Worm (Caenorhabditis elegans) whole organism, L4/young adult: ENCODE data around the gene daf-11.

ENCODE experiments used
- W03F9.2 ChIP-seq: fragments of 150-350 bp; optimal IDR thresholded peaks from 2 replicates; lab custom pipeline; 2014; ENCODE audit warnings: missing biosample characterization, missing genetic modification characterization
- dao-5 ChIP-seq: sonication (generic microtip); optimal IDR thresholded peaks from 2 replicates; lab custom pipeline; 2016; ENCODE audit warnings: missing genotype, missing genetic modification characterization, moderate library complexity, missing compliant biosample characterization
- him-1 ChIP-seq: sonication (generic microtip); optimal IDR thresholded peaks from 2 replicates; lab custom pipeline; 2016; ENCODE audit warnings: missing genotype, missing genetic modification reagents, missing genetic modification characterization, missing compliant biosample characterization

daf-11 gene

ce11 chrV:11725971-11726370 is at the start of gene daf-11:
Gene daf-11, minus strand, starts transcription at chrV:11726071.
- no peak for TF ChIP-seq dao-5
- no peak for TF ChIP-seq W03F9.2
- no peak for TF ChIP-seq him-1 (tag; lab: Kevin White, UChicago)

ce11 chrV:11773934-11774333 is 48.1 kb upstream of the daf-11 start:
- TF ChIP-seq W03F9.2 (no peak), dao-5 (no peak), him-1 (tag; lab: Kevin White, UChicago) (no peak)

- TF ChIP-seq dao-5, result no peak
- no peak for TF ChIP-seq W03F9.2
- no peak for TF ChIP-seq him-1 (tag; lab: Kevin White, UChicago)
These were observed 47.5 kb upstream of the daf-11 start, which contains the start of gene bus-18 for ce11 chrV:11773420-11773819. Gene bus-18, plus strand, starts transcription at chrV:11773720.

ce11 chrV:11770053-11770517 is 44.2 kb upstream of the daf-11 start, which contains the start of gene F55A11.4:
Gene F55A11.4, plus strand, starts transcription at chrV:11770467.
- no peak for TF ChIP-seq dao-5

- TF ChIP-seq him-1 (tag; lab: Kevin White, UChicago), result no peak
- no peak for TF ChIP-seq dao-5
- no peak for TF ChIP-seq W03F9.2
These were observed 43.8 kb upstream of the daf-11 start for ce11 chrV:11769646-11770045.

- TF ChIP-seq dao-5 (no peak), him-1 (tag; lab: Kevin White, UChicago) (no peak), W03F9.2 (no peak)
These were observed 41.2 kb upstream of the daf-11 start, which contains the start of gene sel-11 for ce11 chrV:11767028-11767427. Gene sel-11, plus strand, starts transcription at chrV:11767328.

ce11 chrV:11764373-11764954 is 38.6 kb upstream of the daf-11 start, which contains the start of the genes F55A11.1 and syx-5:
Gene F55A11.1, minus strand, starts transcription at chrV:11764385.
Gene syx-5, plus strand, starts transcription at chrV:11764904.
- TF ChIP-seq dao-5 (no peak), W03F9.2 (peak; percentile 87), him-1 (tag; lab: Kevin White, UChicago) (peak; percentile 69)

ce11 chrV:11762863-11763262 is 37.0 kb upstream of the daf-11 start, which contains the start of gene T04F3.4:
Gene T04F3.4, minus strand, starts transcription at chrV:11763049.
- TF ChIP-seq dao-5, result no peak
- TF ChIP-seq him-1 (tag; lab: Kevin White, UChicago), result no peak
- TF ChIP-seq W03F9.2, result no peak

- TF ChIP-seq him-1 (tag; lab: Kevin White, UChicago), result no peak
- no peak for TF ChIP-seq dao-5
- TF ChIP-seq W03F9.2, result no peak
These were observed 34.5 kb upstream of the daf-11 start, which contains the start of gene T04F3.5 for ce11 chrV:11760371-11760770. Gene T04F3.5, plus strand, starts transcription at chrV:11760671.

- TF ChIP-seq W03F9.2 (no peak), dao-5 (no peak), him-1 (tag; lab: Kevin White, UChicago) (no peak)
These were observed 32.8 kb upstream of the daf-11 start, which contains the start of gene T04F3.3 for ce11 chrV:11758635-11759034. Gene T04F3.3, plus strand, starts transcription at chrV:11758935.

- TF ChIP-seq W03F9.2 (no peak), dao-5 (no peak), him-1 (tag; lab: Kevin White, UChicago) (no peak)
These were observed 31.5 kb upstream of the daf-11 start, which contains the start of gene smoc-1 for ce11 chrV:11757358-11757757. Gene smoc-1, plus strand, starts transcription at chrV:11757658.

- no peak for TF ChIP-seq W03F9.2
- TF ChIP-seq dao-5, result no peak
- TF ChIP-seq him-1 (tag; lab: Kevin White, UChicago), result no peak
These were observed 30.0 kb upstream of the daf-11 start for ce11 chrV:11755848-11756247.

ce11 chrV:11751480-11751879 is 25.6 kb upstream of the daf-11 start:
- TF ChIP-seq dao-5 (no peak), him-1 (tag; lab: Kevin White, UChicago) (no peak)

- TF ChIP-seq him-1 (tag; lab: Kevin White, UChicago), result no peak
- TF ChIP-seq dao-5, result no peak
- TF ChIP-seq W03F9.2, result no peak
These were observed 15.2 kb upstream of the daf-11 start for ce11 chrV:11741078-11741477.

ce11 chrV:11739820-11740219 is 13.9 kb upstream of the daf-11 start, which contains the start of gene T04F3.1:
Gene T04F3.1, plus strand, starts transcription at chrV:11740065.
- no peak for TF ChIP-seq him-1 (tag; lab: Kevin White, UChicago)
